Fruit fly (Drosophila melanogaster): Measurements from ENCODE around the gene ND-42.

Gene ND-42

dm6 chr3R:22046723-22047122 lies 19.2 kb downstream of the ND-42 start (continued):
- TF ChIP-seq Neu2 (GFP tag; optimal IDR thresholded peaks at IDR 0.05; ENCODE audit: borderline replicate concordance) (no peak), ab (GFP tag; optimal IDR thresholded peaks at IDR 0.05) (no peak), CG10565 (GFP tag; optimal IDR thresholded peaks at IDR 0.05) (no peak), CG12942 (GFP tag; optimal IDR thresholded peaks at IDR 0.05) (no peak), hb (GFP tag; IDR thresholded peaks at IDR 0.05; ENCODE audit: partially characterized antibody) (no peak), disco-r (GFP tag; optimal IDR thresholded peaks at IDR 0.05) (no peak), CG6175 (GFP tag; IDR thresholded peaks at IDR 0.05) (peak; percentile 27; the same call in 1 of the 3 replicates), luna (GFP tag; optimal IDR thresholded peaks at IDR 0.05) (no peak), CG14710 (tag; optimal IDR thresholded peaks at IDR 0.05) (no peak), CTCF (GFP tag; optimal IDR thresholded peaks at IDR 0.05) (no peak), Hand (GFP tag; optimal IDR thresholded peaks at IDR 0.05) (no peak), sisA (GFP tag; IDR thresholded peaks at IDR 0.05) (no peak), Oaz (GFP tag; IDR thresholded peaks at IDR 0.05) (no peak), CG15011 (GFP tag; optimal IDR thresholded peaks at IDR 0.05) (no peak), CG16863 (GFP tag; optimal IDR thresholded peaks at IDR 0.05) (no peak), nerfin-2 (GFP tag; IDR thresholded peaks at IDR 0.05; ENCODE audit: partially characterized antibody) (no peak), fd3F (GFP tag; optimal IDR thresholded peaks at IDR 0.05) (no peak), CG14014 (GFP tag; IDR thresholded peaks at IDR 0.05) (no peak), NFAT (GFP tag; IDR thresholded peaks at IDR 0.05) (no peak), grn (GFP tag; optimal IDR thresholded peaks at IDR 0.05) (peak; percentile 44), kah (GFP tag; optimal IDR thresholded peaks at IDR 0.05) (no peak), CG10543 (GFP tag; optimal IDR thresholded peaks at IDR 0.05) (peak; percentile 25), run (tag; optimal IDR thresholded peaks at IDR 0.05) (no peak), toy (GFP tag; IDR thresholded peaks at IDR 0.05) (no peak), CG11085 (GFP tag; IDR thresholded peaks at IDR 0.05) (no peak), chm (GFP tag; IDR thresholded peaks at IDR 0.05) (peak; percentile 63), CG8290 (GFP tag; optimal IDR thresholded peaks at IDR 0.05) (no peak), CG8290 (tag; optimal IDR thresholded peaks at IDR 0.05) (peak in 1 of 2 experiments; percentile 34), CG4404 (GFP tag; IDR thresholded peaks at IDR 0.05) (no peak), ems (GFP tag; optimal IDR thresholded peaks at IDR 0.05) (no peak), otp (GFP tag; IDR thresholded peaks at IDR 0.05) (no peak), lola (GFP tag; optimal IDR thresholded peaks at IDR 0.05) (no peak), Bgb (GFP tag; IDR thresholded peaks at IDR 0.05; ENCODE audit: partially characterized antibody) (no peak), Usf (GFP tag; optimal IDR thresholded peaks at IDR 0.05) (no peak), vnd (GFP tag; IDR thresholded peaks at IDR 0.05; ENCODE audit: partially characterized antibody) (no peak), Ets65A (GFP tag) (peak; percentile 81), ATbp (GFP tag; optimal IDR thresholded peaks at IDR 0.05) (no peak), sug (tag; optimal IDR thresholded peaks at IDR 0.05) (peak; percentile 10), Aef1 (GFP tag; IDR thresholded peaks at IDR 0.05) (no peak), Deaf1 (tag; optimal IDR thresholded peaks at IDR 0.05) (peak; percentile 20), CG6791 (GFP tag; IDR thresholded peaks at IDR 0.05; ENCODE audit: partially characterized antibody) (no peak), Max (GFP tag; optimal IDR thresholded peaks at IDR 0.05) (no peak), Atf3 (GFP tag; optimal IDR thresholded peaks at IDR 0.05) (no peak), Optix (GFP tag; IDR thresholded peaks at IDR 0.05) (no peak), CoRest (tag; optimal IDR thresholded peaks at IDR 0.05) (no peak), CG3838 (GFP tag; optimal IDR thresholded peaks at IDR 0.05) (no peak), CG8281 (tag; optimal IDR thresholded peaks at IDR 0.05) (no peak), caup (GFP tag; optimal IDR thresholded peaks at IDR 0.05; ENCODE audit: severe bottlenecking) (no peak), CG7928 (GFP tag; optimal IDR thresholded peaks at IDR 0.05) (no peak), sd (tag; optimal IDR thresholded peaks at IDR 0.05) (peak; percentile 62), HLHmδ (GFP tag; optimal IDR thresholded peaks at IDR 0.05) (no peak), slbo (GFP tag; IDR thresholded peaks at IDR 0.05) (no peak), Elba2 (GFP tag; optimal IDR thresholded peaks at IDR 0.05) (no peak)

All from whole organism, embryonic.